Fruit fly (Drosophila melanogaster) whole organism, embryonic: ENCODE results near the gene CG42869.

Source experiments
- Atf3 ChIP-seq: fragments of 200-800 bp; sonication (Bioruptor generic); optimal IDR thresholded peaks from 3 replicates; lab custom pipeline; 2016; ENCODE audit warnings: missing biosample characterization, missing genetic modification characterization
- B-H2 ChIP-seq: fragments of 200-800 bp; sonication (Bioruptor generic); optimal IDR thresholded peaks from 2 replicates; lab custom pipeline; 2018; ENCODE audit warnings: missing biosample characterization, mild to moderate bottlenecking, missing genetic modification characterization
- CG12659 ChIP-seq: fragments of 200-800 bp; sonication (Bioruptor generic); optimal IDR thresholded peaks from 3 replicates; lab custom pipeline; 2017; ENCODE audit warnings: mild to moderate bottlenecking, missing biosample characterization, missing genetic modification reagents, missing genetic modification characterization
- CG15479 ChIP-seq: fragments of 200-800 bp; sonication (Bioruptor generic); optimal IDR thresholded peaks from 3 replicates; lab custom pipeline; 2019; ENCODE audit warnings: missing biosample characterization, mild to moderate bottlenecking, missing genetic modification characterization, moderate library complexity
- CG6654 ChIP-seq: fragments of 200-800 bp; sonication (Bioruptor generic); optimal IDR thresholded peaks from 2 replicates; lab custom pipeline; 2017; ENCODE audit warnings: missing biosample characterization, mild to moderate bottlenecking, missing genetic modification characterization
- CG8281 ChIP-seq: fragments of 200-800 bp; sonication (Bioruptor generic); optimal IDR thresholded peaks from 2 replicates; lab custom pipeline; 2018; ENCODE audit warnings: missing biosample characterization, mild to moderate bottlenecking, missing genetic modification characterization, moderate library complexity
- cg ChIP-seq: fragments of 200-800 bp; sonication (Bioruptor generic); optimal IDR thresholded peaks from 3 replicates; lab custom pipeline; 2019; ENCODE audit warnings: missing biosample characterization, mild to moderate bottlenecking, missing genetic modification characterization, moderate library complexity
- esg ChIP-seq: fragments of 200-800 bp; sonication (Bioruptor generic); conservative IDR thresholded peaks from 2 replicates; pipeline ENCODE4 v1.3.6; 2022; ENCODE audit warnings: missing biosample characterization, missing genetic modification characterization
- gem ChIP-seq: fragments of 200-800 bp; sonication (Bioruptor generic); optimal IDR thresholded peaks from 2 replicates; lab custom pipeline; 2019; ENCODE audit warnings: missing biosample characterization, mild to moderate bottlenecking, missing genetic modification characterization, moderate library complexity
- lola ChIP-seq, 3 experiments: fragments of >200 bp in 2 of 3; fragments of 200-800 bp in 1 of 3; sonication (Bioruptor generic) in 1 of 3; optimal IDR thresholded peaks; 2 replicates each; lab custom pipeline; 2017 to 2019; ENCODE audit warnings: missing biosample characterization in 3 of 3, missing genetic modification characterization in 3 of 3, mild to moderate bottlenecking in 1 of 3, moderate library complexity in 1 of 3
- usp ChIP-seq: fragments of >200 bp; optimal IDR thresholded peaks from 2 replicates; lab custom pipeline; 2017; ENCODE audit warnings: missing biosample characterization, missing genetic modification characterization

- TF ChIP-seq usp = no peak
- peak; percentile 13 for TF ChIP-seq B-H2
- TF ChIP-seq esg (GFP tag; lab: Robert Waterston, UW) = no peak
- no peak for TF ChIP-seq CG6654 (GFP tag; lab: Kevin White, UChicago)
- no peak for TF ChIP-seq CG12659
- no peak for TF ChIP-seq cg (GFP tag; lab: Kevin White, UChicago)
- no peak for TF ChIP-seq CG15479
- no peak for TF ChIP-seq Atf3 (GFP tag; lab: Kevin White, UChicago)
- TF ChIP-seq lola (GFP tag; optimal IDR thresholded peaks at IDR 0.05; lab: Kevin White, UChicago) = no peak
- no peak for TF ChIP-seq CG8281 (tag; lab: Kevin White, UChicago)
- TF ChIP-seq gem = no peak
Measured at dm6 chr3R:21757550-21757949, 20.9 kb upstream of the CG42869 start.
